Fruit fly (Drosophila melanogaster): ENCODE results near the gene CG17896.

dm6 chrX:441295-441694, 52.0 kb downstream of the CG17896 start:
- TF ChIP-seq CG12071 (GFP tag; optimal IDR thresholded peaks at IDR 0.05) (no peak), exex (tag; optimal IDR thresholded peaks at IDR 0.05) (no peak), CG3995 (GFP tag; optimal IDR thresholded peaks at IDR 0.05) (no peak), zen (tag; optimal IDR thresholded peaks at IDR 0.05) (no peak), sens-2 (GFP tag; IDR thresholded peaks at IDR 0.05) (no peak), psq (GFP tag; optimal IDR thresholded peaks at IDR 0.05) (no peak), CG5180 (GFP tag; optimal IDR thresholded peaks at IDR 0.05) (no peak), Xbp1 (GFP tag; optimal IDR thresholded peaks at IDR 0.05) (no peak), Lpt (GFP tag; optimal IDR thresholded peaks at IDR 0.05) (no peak), CG6854 (GFP tag; optimal IDR thresholded peaks at IDR 0.05) (no peak), pan (optimal IDR thresholded peaks at IDR 0.05) (no peak), pan (GFP tag; optimal IDR thresholded peaks at IDR 0.05 in 1 of 2, IDR thresholded peaks at IDR 0.05 in 1 of 2) (no peak)

Data from whole organism, embryonic.